Fruit fly (Drosophila melanogaster) whole organism, embryonic: Measurements from ENCODE around the gene dob.
A peak's percentile ranks its signal among the peaks of the same experiment; 100 is the strongest.

ENCODE experiments used
- Aef1 ChIP-seq: fragments of 200-800 bp; sonication (Bioruptor generic); IDR thresholded peaks from 3 replicates; pipeline ENCODE4 v1.3.6; 2022; ENCODE audit warnings: missing biosample characterization, missing genetic modification characterization
- BEAF-32 ChIP-seq: fragments of 200-800 bp; sonication (Bioruptor generic); optimal IDR thresholded peaks from 3 replicates; lab custom pipeline; 2017; ENCODE audit warnings: missing biosample characterization, missing genetic modification characterization, mild to moderate bottlenecking, moderate library complexity, missing genetic modification reagents
- BtbVII ChIP-seq: fragments of 200-800 bp; sonication (Bioruptor generic); optimal IDR thresholded peaks from 3 replicates; lab custom pipeline; 2017; ENCODE audit warnings: missing biosample characterization, mild to moderate bottlenecking, missing genetic modification characterization
- Bteb2 ChIP-seq: fragments of 200-800 bp; sonication (Bioruptor generic); optimal IDR thresholded peaks from 2 replicates; lab custom pipeline; 2016; ENCODE audit warnings: missing biosample characterization, missing genetic modification characterization
- CG10147 ChIP-seq: fragments of 200-800 bp; sonication (Bioruptor generic); optimal IDR thresholded peaks from 2 replicates; lab custom pipeline; 2019; ENCODE audit warnings: missing biosample characterization, mild to moderate bottlenecking, missing genetic modification characterization, moderate library complexity
- CG10267 ChIP-seq: fragments of 200-800 bp; sonication (Bioruptor generic); optimal IDR thresholded peaks from 2 replicates; lab custom pipeline; 2018; ENCODE audit warnings: missing biosample characterization, mild to moderate bottlenecking, missing genetic modification characterization, moderate library complexity
- CG11085 ChIP-seq: fragments of 200-800 bp; sonication (Bioruptor generic); IDR thresholded peaks from 2 replicates; pipeline ENCODE4 v1.3.6; 2022; ENCODE audit warnings: missing biosample characterization, missing genetic modification characterization
- CG11456 ChIP-seq: fragments of 200-800 bp; sonication (Bioruptor generic); IDR thresholded peaks from 3 replicates; pipeline ENCODE4 v1.3.6; 2022; ENCODE audit warnings: missing biosample characterization, missing genetic modification characterization
- CG12391 ChIP-seq: fragments of 200-800 bp; sonication (Bioruptor generic); optimal IDR thresholded peaks from 3 replicates; lab custom pipeline; 2018; ENCODE audit warnings: missing biosample characterization, mild to moderate bottlenecking, missing genetic modification characterization, moderate library complexity
- CG13424 ChIP-seq: fragments of 200-800 bp; sonication (Bioruptor generic); optimal IDR thresholded peaks from 2 replicates; lab custom pipeline; 2019; ENCODE audit warnings: missing biosample characterization, mild to moderate bottlenecking, missing genetic modification characterization, moderate library complexity
- CG13624 ChIP-seq: fragments of 200-800 bp; sonication (Bioruptor generic); optimal IDR thresholded peaks from 2 replicates; lab custom pipeline; 2016; ENCODE audit warnings: missing biosample characterization, missing genetic modification characterization
- CG13894 ChIP-seq: fragments of 200-800 bp; sonication (Bioruptor generic); optimal IDR thresholded peaks from 3 replicates; lab custom pipeline; 2018; ENCODE audit warnings: missing biosample characterization, mild to moderate bottlenecking, missing genetic modification characterization, moderate library complexity
- CG14667 ChIP-seq: fragments of 200-800 bp; sonication (Bioruptor generic); IDR thresholded peaks from 2 replicates; pipeline ENCODE4 v1.3.6; 2022; ENCODE audit warnings: missing biosample characterization, missing genetic modification characterization
- CG17186 ChIP-seq: fragments of 200-800 bp; sonication (Bioruptor generic); optimal IDR thresholded peaks from 3 replicates; lab custom pipeline; 2017; ENCODE audit warnings: missing biosample characterization, missing genetic modification reagents, missing genetic modification characterization
- CG17359 ChIP-seq: fragments of 200-800 bp; sonication (Bioruptor generic); optimal IDR thresholded peaks from 3 replicates; lab custom pipeline; 2018; ENCODE audit warnings: missing biosample characterization, mild to moderate bottlenecking, missing genetic modification characterization, moderate library complexity
- CG17361 ChIP-seq: fragments of 200-800 bp; sonication (Bioruptor generic); IDR thresholded peaks from 3 replicates; pipeline ENCODE4 v1.3.6; 2022; ENCODE audit warnings: missing biosample characterization, missing genetic modification characterization
- CG1792 ChIP-seq: fragments of 200-800 bp; sonication (Bioruptor generic); optimal IDR thresholded peaks from 2 replicates; lab custom pipeline; 2016; ENCODE audit warnings: missing biosample characterization, missing genetic modification characterization
- CG18599 ChIP-seq: fragments of 200-800 bp; sonication (Bioruptor generic); optimal IDR thresholded peaks from 3 replicates; lab custom pipeline; 2017; ENCODE audit warnings: missing biosample characterization, missing genetic modification characterization, mild to moderate bottlenecking, moderate library complexity, missing genetic modification reagents
- CG18619 ChIP-seq: fragments of 200-800 bp; sonication (Bioruptor generic); optimal IDR thresholded peaks from 3 replicates; lab custom pipeline; 2017; ENCODE audit warnings: missing biosample characterization, mild to moderate bottlenecking, missing genetic modification characterization
- CG2712 ChIP-seq: fragments of 200-800 bp; optimal IDR thresholded peaks from 3 replicates; lab custom pipeline; 2019; ENCODE audit warnings: missing biosample characterization, mild to moderate bottlenecking, missing genetic modification characterization, moderate library complexity
- CG4617 ChIP-seq: fragments of 200-800 bp; sonication (Bioruptor generic); optimal IDR thresholded peaks from 3 replicates; lab custom pipeline; 2016; ENCODE audit warnings: missing biosample characterization, missing genetic modification characterization, borderline replicate concordance
- CG4707 ChIP-seq: fragments of 200-800 bp; sonication (Bioruptor generic); optimal IDR thresholded peaks from 2 replicates; lab custom pipeline; 2018; ENCODE audit warnings: missing biosample characterization, mild to moderate bottlenecking, missing genetic modification characterization, moderate library complexity
- CG6813 ChIP-seq: fragments of 200-800 bp; sonication (Bioruptor generic); optimal IDR thresholded peaks from 2 replicates; lab custom pipeline; 2017; ENCODE audit warnings: missing biosample characterization, missing genetic modification characterization, mild to moderate bottlenecking, moderate library complexity, missing genetic modification reagents
- CG7271 ChIP-seq: fragments of 200-800 bp; sonication (Bioruptor generic); optimal IDR thresholded peaks from 2 replicates; lab custom pipeline; 2018; ENCODE audit warnings: missing biosample characterization, mild to moderate bottlenecking, missing genetic modification characterization, moderate library complexity
- CTCF ChIP-seq: fragments of 200-800 bp; sonication (Bioruptor generic); optimal IDR thresholded peaks from 2 replicates; lab custom pipeline; 2017; ENCODE audit warnings: missing biosample characterization, mild to moderate bottlenecking, missing genetic modification characterization, moderate library complexity
- D19A ChIP-seq: fragments of 200-800 bp; optimal IDR thresholded peaks from 3 replicates; lab custom pipeline; 2019; ENCODE audit warnings: missing biosample characterization, mild to moderate bottlenecking, missing genetic modification characterization, moderate library complexity
- Dbx ChIP-seq: fragments of 200-800 bp; sonication (Bioruptor generic); IDR thresholded peaks from 3 replicates; pipeline ENCODE4 v1.3.6; 2022; ENCODE audit warnings: missing biosample characterization, missing genetic modification characterization
- Dp ChIP-seq: fragments of 200-800 bp; sonication (Bioruptor generic); optimal IDR thresholded peaks from 2 replicates; lab custom pipeline; 2018; ENCODE audit warnings: missing biosample characterization, mild to moderate bottlenecking, missing genetic modification characterization, moderate library complexity
- HLH3B ChIP-seq: fragments of 200-800 bp; sonication (Bioruptor generic); IDR thresholded peaks from 2 replicates; pipeline ENCODE4 v1.3.6; 2022; ENCODE audit warnings: missing biosample characterization, missing genetic modification characterization
- Myb ChIP-seq: fragments of 200-800 bp; sonication (Bioruptor generic); optimal IDR thresholded peaks from 2 replicates; lab custom pipeline; 2016; ENCODE audit warnings: missing biosample characterization, missing genetic modification characterization
- Opbp ChIP-seq: fragments of 200-800 bp; sonication (Bioruptor generic); IDR thresholded peaks from 3 replicates; pipeline ENCODE4 v1.3.6; 2022; ENCODE audit warnings: missing biosample characterization, missing genetic modification characterization; ENCODE audit not compliant: partially characterized antibody
- Sin3A ChIP-seq: fragments of >200 bp; optimal IDR thresholded peaks from 2 replicates; lab custom pipeline; 2018
- Six4 ChIP-seq: fragments of 200-800 bp; sonication (Bioruptor generic); optimal IDR thresholded peaks from 2 replicates; lab custom pipeline; 2016; ENCODE audit warnings: missing biosample characterization, missing genetic modification characterization
- Sry-β ChIP-seq: fragments of 200-800 bp; sonication (Bioruptor generic); optimal IDR thresholded peaks from 2 replicates; lab custom pipeline; 2018; ENCODE audit warnings: missing biosample characterization, mild to moderate bottlenecking, missing genetic modification characterization, moderate library complexity
- aop ChIP-seq: fragments of 200-800 bp; sonication (Bioruptor generic); IDR thresholded peaks from 2 replicates; pipeline ENCODE4 v1.3.6; 2022; ENCODE audit warnings: missing biosample characterization, missing genetic modification characterization
- da ChIP-seq: fragments of 200-800 bp; sonication (Bioruptor generic); optimal IDR thresholded peaks from 2 replicates; lab custom pipeline; 2016; ENCODE audit warnings: missing biosample characterization, missing genetic modification characterization
- disco-r ChIP-seq: fragments of 200-800 bp; sonication (Bioruptor generic); optimal IDR thresholded peaks from 2 replicates; lab custom pipeline; 2016; ENCODE audit warnings: missing biosample characterization, missing genetic modification characterization
- dmrt99B ChIP-seq: fragments of 200-800 bp; sonication (Bioruptor generic); optimal IDR thresholded peaks from 2 replicates; lab custom pipeline; 2018; ENCODE audit warnings: missing biosample characterization, mild to moderate bottlenecking, missing genetic modification characterization, moderate library complexity
- gsb ChIP-seq: fragments of 200-800 bp; sonication (Bioruptor generic); IDR thresholded peaks from 2 replicates; pipeline ENCODE4 v1.3.6; 2022; ENCODE audit warnings: missing biosample characterization, missing genetic modification characterization
- kay ChIP-seq: fragments of 200-800 bp; sonication (Bioruptor generic); optimal IDR thresholded peaks from 2 replicates; lab custom pipeline; 2016; ENCODE audit warnings: missing biosample characterization, missing genetic modification characterization
- mirr ChIP-seq: fragments of 200-800 bp; sonication (Bioruptor generic); optimal IDR thresholded peaks from 3 replicates; lab custom pipeline; 2018; ENCODE audit warnings: missing biosample characterization, mild to moderate bottlenecking, missing genetic modification characterization
- nerfin-2 ChIP-seq: fragments of 200-800 bp; sonication (Bioruptor generic); IDR thresholded peaks from 2 replicates; pipeline ENCODE4 v1.3.6; 2022; ENCODE audit warnings: missing biosample characterization, missing genetic modification characterization; ENCODE audit not compliant: partially characterized antibody
- nmo ChIP-seq: fragments of 200-800 bp; sonication (Bioruptor generic); optimal IDR thresholded peaks from 2 replicates; lab custom pipeline; 2018; ENCODE audit warnings: missing biosample characterization, mild to moderate bottlenecking, missing genetic modification characterization, moderate library complexity
- odd ChIP-seq: fragments of 200-800 bp; sonication (Bioruptor generic); optimal IDR thresholded peaks from 2 replicates; lab custom pipeline; 2017; ENCODE audit warnings: missing biosample characterization, mild to moderate bottlenecking, missing genetic modification characterization
- org-1 ChIP-seq: fragments of 200-800 bp; sonication (Bioruptor generic); optimal IDR thresholded peaks from 2 replicates; lab custom pipeline; 2017; ENCODE audit warnings: missing biosample characterization, missing genetic modification characterization
- pan ChIP-seq, 4 experiments: fragments of >200 bp in 3 of 4; fragments of 200-800 bp in 1 of 4; sonication (Bioruptor generic) in 1 of 4; optimal IDR thresholded peaks in 3 of 4; IDR thresholded peaks in 1 of 4; 2 replicates each; pipeline versions ENCODE4 v1.3.6 to Lab custom; 2017 to 2022; ENCODE audit warnings: missing biosample characterization in 2 of 4, missing genetic modification characterization in 2 of 4, mixed read lengths in 1 of 4
- pita ChIP-seq: fragments of 200-800 bp; sonication (Bioruptor generic); optimal IDR thresholded peaks from 2 replicates; lab custom pipeline; 2017; ENCODE audit warnings: missing biosample characterization, mild to moderate bottlenecking, missing genetic modification characterization
- slbo ChIP-seq: fragments of 200-800 bp; sonication (Bioruptor generic); IDR thresholded peaks from 2 replicates; pipeline ENCODE4 v1.3.6; 2022; ENCODE audit warnings: missing biosample characterization, missing genetic modification characterization
- slp2 ChIP-seq: fragments of 200-800 bp; sonication (Bioruptor generic); optimal IDR thresholded peaks from 2 replicates; lab custom pipeline; 2016; ENCODE audit warnings: missing biosample characterization, missing genetic modification characterization

dob gene

DNA sequence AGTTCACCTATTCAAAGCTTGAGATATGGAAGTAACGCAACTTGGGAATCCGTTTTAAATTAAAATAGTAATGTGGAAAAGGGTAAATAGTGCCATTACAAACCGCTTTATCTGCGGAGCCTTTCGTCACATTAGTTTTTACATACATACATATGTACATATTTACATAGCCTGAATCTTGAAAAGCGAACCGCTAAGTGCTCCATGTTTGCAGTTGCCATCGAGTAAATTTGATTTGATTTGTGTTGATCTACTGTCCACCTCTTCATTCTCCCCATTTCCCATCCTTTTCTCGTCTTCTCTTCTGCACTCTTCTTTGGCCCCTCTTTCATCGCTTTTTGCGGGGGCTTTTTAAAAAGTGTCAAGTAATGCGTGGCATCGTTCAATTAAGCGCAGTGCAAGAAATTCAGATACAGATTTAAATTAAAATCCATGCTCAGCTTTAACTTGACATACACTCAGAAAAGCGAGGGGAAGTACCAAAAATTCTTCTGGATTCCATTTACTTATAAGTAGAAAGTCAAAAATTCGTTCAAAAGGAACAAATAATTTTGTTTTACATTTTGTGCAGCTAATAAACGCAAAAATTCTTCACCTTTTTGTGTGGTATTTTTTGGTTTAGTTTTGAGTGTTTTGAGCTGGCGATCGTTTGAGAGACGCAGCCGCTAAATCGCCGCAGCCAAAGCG is 23.7 kb upstream of the dob start (continued):
- peak; percentile 60; the same call in 1 of the 2 replicates for TF ChIP-seq HLH3B
- TF ChIP-seq slbo (GFP tag; lab: Robert Waterston, UW): peak; percentile 31
- no peak for TF ChIP-seq BEAF-32 (GFP tag; lab: Kevin White, UChicago)
- TF ChIP-seq CG13424 (tag; lab: Kevin White, UChicago): peak; percentile 75
- TF ChIP-seq Bteb2 (GFP tag; lab: Kevin White, UChicago): peak; percentile 51
- peak; percentile 89 for TF ChIP-seq CG18619 (GFP tag; lab: Kevin White, UChicago)
- TF ChIP-seq CG17361 (GFP tag; lab: Robert Waterston, UW): peak; percentile 57; the same call in 2 of the 3 replicates
- TF ChIP-seq aop (GFP tag; lab: Robert Waterston, UW): no peak
- no peak for TF ChIP-seq Sin3A (lab: Kevin White, UChicago)
- peak; percentile 68 for TF ChIP-seq CG12391 (tag; lab: Kevin White, UChicago)
- no peak for TF ChIP-seq CG14667 (GFP tag; lab: Robert Waterston, UW)
- TF ChIP-seq Dp (GFP tag; lab: Kevin White, UChicago): no peak
- no peak for TF ChIP-seq pita
- peak; percentile 94 for TF ChIP-seq CG17359 (tag; lab: Kevin White, UChicago)
- TF ChIP-seq CG13894 (tag; lab: Kevin White, UChicago): peak; percentile 45
- peak; percentile 77 for TF ChIP-seq kay (GFP tag; lab: Kevin White, UChicago)
- TF ChIP-seq CG10147: peak; percentile 5
- no peak for TF ChIP-seq pan (optimal IDR thresholded peaks at IDR 0.05; lab: Kevin White, UChicago)
- TF ChIP-seq pan (GFP tag; optimal IDR thresholded peaks at IDR 0.05 in 1 of 2, IDR thresholded peaks at IDR 0.05 in 1 of 2): peak in 1 of 2 experiments; percentile 83
- TF ChIP-seq Dbx (GFP tag; lab: Robert Waterston, UW): peak; percentile 40; the same call in 1 of the 3 replicates
- TF ChIP-seq mirr: peak; percentile 91
- peak; percentile 93 for TF ChIP-seq CG4707 (GFP tag; lab: Kevin White, UChicago)
- TF ChIP-seq CG13624: peak; percentile 34
- TF ChIP-seq Aef1 (GFP tag; lab: Robert Waterston, UW): no peak; the same call in 2 of the 3 replicates
- peak; percentile 51 for TF ChIP-seq D19A
- TF ChIP-seq Opbp: no peak
- TF ChIP-seq Sry-β (GFP tag; lab: Kevin White, UChicago): no peak
- peak; percentile 88 for TF ChIP-seq BtbVII (GFP tag; lab: Kevin White, UChicago)
- peak; percentile 60 for TF ChIP-seq Six4 (GFP tag; lab: Kevin White, UChicago)
- peak; percentile 96 for TF ChIP-seq CG6813 (GFP tag; lab: Kevin White, UChicago)
- peak; percentile 30 for TF ChIP-seq CG17186
- peak; percentile 89 for TF ChIP-seq CG18599 (GFP tag; lab: Kevin White, UChicago)
- TF ChIP-seq CG2712 (tag; lab: Kevin White, UChicago): peak; percentile 64
- TF ChIP-seq Myb (GFP tag; lab: Kevin White, UChicago): peak; percentile 25
- TF ChIP-seq slp2 (GFP tag; lab: Kevin White, UChicago): peak; percentile 51
- TF ChIP-seq nmo (GFP tag; lab: Kevin White, UChicago): no peak
- peak; percentile 91 for TF ChIP-seq odd (GFP tag; lab: Kevin White, UChicago)
- peak; percentile 68; the same call in 2 of the 3 replicates for TF ChIP-seq CG11456 (GFP tag; lab: Robert Waterston, UW)
- peak; percentile 94 for TF ChIP-seq CG1792 (GFP tag; lab: Kevin White, UChicago)
- no peak for TF ChIP-seq nerfin-2
- no peak for TF ChIP-seq gsb (GFP tag; lab: Robert Waterston, UW)
- TF ChIP-seq CG11085 (GFP tag; lab: Robert Waterston, UW): peak; percentile 41; the same call in 1 of the 2 replicates
- no peak for TF ChIP-seq CG4617
- TF ChIP-seq dmrt99B (tag; lab: Kevin White, UChicago): peak; percentile 86
- TF ChIP-seq org-1 (GFP tag; lab: Kevin White, UChicago): peak; percentile 85
- TF ChIP-seq disco-r (GFP tag; lab: Kevin White, UChicago): peak; percentile 21
- peak; percentile 68 for TF ChIP-seq da (GFP tag; lab: Kevin White, UChicago)
- TF ChIP-seq CG7271 (tag; lab: Kevin White, UChicago): peak; percentile 68
- TF ChIP-seq CG10267 (tag; lab: Kevin White, UChicago): peak; percentile 20
- TF ChIP-seq CTCF (GFP tag; lab: Kevin White, UChicago): peak; percentile 59
